Worm (Caenorhabditis elegans) whole organism, young adult: ENCODE results near the gene tcl-2.

Experiments used
- B0261.1 ChIP-seq: sonication (generic microtip); optimal IDR thresholded peaks from 2 replicates; lab custom pipeline; 2016; ENCODE audit warnings: mild to moderate bottlenecking, missing genetic modification characterization, moderate library complexity, missing compliant biosample characterization
- F49E8.2 ChIP-seq: sonication (generic microtip); optimal IDR thresholded peaks from 3 replicates; lab custom pipeline; 2017; ENCODE audit warnings: missing genetic modification characterization, mild to moderate bottlenecking, missing compliant biosample characterization, antibody characterized with exemption, moderate library complexity; ENCODE audit not compliant: insufficient read depth
- T26A5.8 ChIP-seq: sonication (generic microtip); optimal IDR thresholded peaks from 2 replicates; lab custom pipeline; 2016; ENCODE audit warnings: missing genetic modification characterization, missing compliant biosample characterization
- Y53G8AR.9 ChIP-seq: fragments of 200-800 bp; sonication (Bioruptor generic); conservative IDR thresholded peaks from 2 replicates; pipeline ENCODE4 v1.3.6; 2022; ENCODE audit warnings: missing genetic modification reagents, missing genetic modification characterization, missing compliant biosample characterization
- ceh-91 ChIP-seq: fragments of 200-800 bp; sonication (Bioruptor generic); IDR thresholded peaks from 2 replicates; pipeline ENCODE4 v1.3.6; 2022; ENCODE audit warnings: missing genetic modification reagents, missing genetic modification characterization, missing compliant biosample characterization
- die-1 ChIP-seq: sonication (generic microtip); optimal IDR thresholded peaks from 2 replicates; lab custom pipeline; 2016; ENCODE audit warnings: missing genotype, mild to moderate bottlenecking, missing genetic modification characterization, missing compliant biosample characterization
- dpff-1 ChIP-seq: sonication (generic microtip); optimal IDR thresholded peaks from 2 replicates; lab custom pipeline; 2017; ENCODE audit warnings: mild to moderate bottlenecking, missing genetic modification characterization, missing compliant biosample characterization
- lag-1 ChIP-seq: fragments of 200-800 bp; sonication (Bioruptor generic); IDR thresholded peaks from 2 replicates; pipeline ENCODE4 v1.3.6; 2022; ENCODE audit warnings: missing genetic modification reagents, missing genetic modification characterization, missing compliant biosample characterization
- mcd-1 ChIP-seq: fragments of 200-800 bp; sonication (Bioruptor generic); IDR thresholded peaks from 2 replicates; pipeline ENCODE4 v1.3.6; 2022; ENCODE audit warnings: missing genetic modification reagents, missing genetic modification characterization, missing compliant biosample characterization
- pha-4 ChIP-seq: fragments of 150-350 bp; sonication (generic microtip); optimal IDR thresholded peaks from 2 replicates; lab custom pipeline; 2014; ENCODE audit warnings: missing biosample characterization, missing genetic modification reagents, missing genetic modification characterization
- unc-62 ChIP-seq: fragments of 150-350 bp; optimal IDR thresholded peaks from 2 replicates; lab custom pipeline; 2014; ENCODE audit warnings: missing biosample characterization, missing genetic modification reagents, missing genetic modification characterization
- ztf-18 ChIP-seq: sonication (generic microtip); optimal IDR thresholded peaks from 2 replicates; lab custom pipeline; 2016; ENCODE audit warnings: missing genotype, mild to moderate bottlenecking, missing genetic modification characterization, missing compliant biosample characterization
- ztf-28 ChIP-seq: fragments of 200-800 bp; sonication (Bioruptor generic); IDR thresholded peaks from 2 replicates; pipeline ENCODE4 v1.3.6; 2022; ENCODE audit warnings: missing genetic modification reagents, missing genetic modification characterization, missing compliant biosample characterization

DNA sequence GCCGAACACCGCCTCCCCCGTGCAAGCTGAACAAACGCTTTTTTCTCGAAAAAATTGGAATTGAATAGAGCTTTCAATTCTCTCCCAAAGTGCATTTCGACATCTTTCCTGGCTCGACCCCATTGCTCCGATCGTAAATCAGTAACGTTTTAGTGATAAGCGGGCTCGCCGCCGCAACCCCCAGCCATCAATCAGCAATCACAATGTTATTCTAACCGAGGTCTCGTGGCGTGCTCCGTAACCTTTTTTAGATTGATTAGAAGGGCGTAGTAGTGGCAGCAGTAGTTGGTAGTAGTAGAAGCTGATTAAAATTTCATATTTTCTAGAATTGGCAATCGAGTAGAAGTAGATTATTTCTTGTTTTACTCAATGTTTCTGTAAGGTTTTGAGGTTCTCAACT lies 8.5 kb downstream of the tcl-2 start:
- TF ChIP-seq pha-4 (tag; lab: Kevin White, UChicago): no peak
- no peak for TF ChIP-seq unc-62 (GFP tag; lab: Kevin White, UChicago)
- TF ChIP-seq die-1 (tag; lab: Kevin White, UChicago): no peak
- TF ChIP-seq ztf-18: no peak
- TF ChIP-seq dpff-1 (tag; lab: Kevin White, UChicago): no peak
- no peak for TF ChIP-seq ztf-28 (GFP tag; lab: Robert Waterston, UW)
- no peak for TF ChIP-seq T26A5.8 (tag; lab: Kevin White, UChicago)
- TF ChIP-seq Y53G8AR.9 (GFP tag; lab: Robert Waterston, UW): no peak
- no peak for TF ChIP-seq ceh-91
- no peak for TF ChIP-seq lag-1 (GFP tag; lab: Robert Waterston, UW)
- no peak for TF ChIP-seq B0261.1 (tag; lab: Kevin White, UChicago)
- TF ChIP-seq F49E8.2: no peak
- no peak for TF ChIP-seq mcd-1 (GFP tag; lab: Robert Waterston, UW)
